Worm (Caenorhabditis elegans) whole organism, L4 larva: Measurements from ENCODE around the gene wbp-2.

Experiments
- D1046.2 ChIP-seq: fragments of 200-800 bp; sonication (Bioruptor generic); IDR thresholded peaks from 2 replicates; pipeline ENCODE4 v1.3.6; 2022; ENCODE audit warnings: missing genetic modification characterization, missing compliant biosample characterization
- F10B5.3 ChIP-seq: sonication (generic microtip); optimal IDR thresholded peaks from 2 replicates; lab custom pipeline; 2016; ENCODE audit warnings: mild to moderate bottlenecking, missing genetic modification characterization, missing compliant biosample characterization
- F49E8.2 ChIP-seq: sonication (generic microtip); optimal IDR thresholded peaks from 2 replicates; lab custom pipeline; 2016; ENCODE audit warnings: missing compliant biosample characterization, mild to moderate bottlenecking, missing genetic modification characterization, borderline replicate concordance
- T26A8.4 ChIP-seq: fragments of 200-800 bp; sonication (Bioruptor generic); IDR thresholded peaks from 2 replicates; pipeline ENCODE4 v1.3.6; 2022; ENCODE audit warnings: missing genetic modification characterization, missing compliant biosample characterization
- Y48G9A.11 ChIP-seq: fragments of 200-800 bp; sonication (Bioruptor generic); IDR thresholded peaks from 2 replicates; pipeline ENCODE4 v1.3.6; 2022; ENCODE audit warnings: missing genetic modification reagents, missing genetic modification characterization, missing compliant biosample characterization
- Y5F2A.4 ChIP-seq: fragments of 200-800 bp; sonication (Bioruptor generic); optimal IDR thresholded peaks from 2 replicates; lab custom pipeline; 2018; ENCODE audit warnings: mild to moderate bottlenecking, missing genetic modification characterization, missing compliant biosample characterization
- ZK546.5 ChIP-seq, 2 experiments: sonication (generic microtip); optimal IDR thresholded peaks; 2 replicates each; lab custom pipeline; 2017; ENCODE audit warnings: missing biosample characterization in 2 of 2, missing genetic modification characterization in 2 of 2
- aha-1 ChIP-seq: fragments of 150-350 bp; peaks from one replicate; lab custom pipeline; 2014; ENCODE audit warnings: missing biosample characterization, missing genetic modification characterization
- ama-1 ChIP-seq: fragments of 150-350 bp; optimal IDR thresholded peaks from 2 replicates; lab custom pipeline; 2014; ENCODE audit warnings: inconsistent platforms, mixed read lengths
- attf-4 ChIP-seq: sonication (generic microtip); optimal IDR thresholded peaks from 3 replicates; lab custom pipeline; 2017; ENCODE audit warnings: missing biosample characterization, missing genetic modification characterization
- ceh-32 ChIP-seq: sonication (generic microtip); optimal IDR thresholded peaks from 2 replicates; lab custom pipeline; 2016; ENCODE audit warnings: mild to moderate bottlenecking, missing genetic modification characterization, missing compliant biosample characterization; ENCODE audit not compliant: poor library complexity
- ceh-44 ChIP-seq: fragments of 200-800 bp; sonication (Bioruptor generic); IDR thresholded peaks from 2 replicates; pipeline ENCODE4 v1.3.6; 2022; ENCODE audit warnings: missing genetic modification reagents, missing genetic modification characterization, missing compliant biosample characterization
- ceh-62 ChIP-seq: sonication (generic microtip); optimal IDR thresholded peaks from 2 replicates; lab custom pipeline; 2017; ENCODE audit warnings: missing biosample characterization, missing genetic modification characterization
- ceh-82 ChIP-seq: sonication (generic microtip); optimal IDR thresholded peaks from 2 replicates; lab custom pipeline; 2017; ENCODE audit warnings: missing biosample characterization, missing genetic modification characterization
- ces-1 ChIP-seq: fragments of 150-350 bp; sonication (generic microtip); optimal IDR thresholded peaks from 4 replicates; lab custom pipeline; 2014; ENCODE audit warnings: missing biosample characterization, missing genetic modification reagents, missing genetic modification characterization
- ctbp-1 ChIP-seq: fragments of 200-800 bp; sonication (Bioruptor generic); IDR thresholded peaks from 2 replicates; pipeline ENCODE4 v1.3.6; 2022; ENCODE audit warnings: missing genetic modification reagents, missing genetic modification characterization, missing compliant biosample characterization
- daf-12 ChIP-seq: fragments of 150-350 bp; optimal IDR thresholded peaks from 2 replicates; lab custom pipeline; 2014; ENCODE audit warnings: missing biosample characterization, missing genetic modification reagents, missing genetic modification characterization
- daf-16 ChIP-seq, 3 experiments: sonication (generic microtip); optimal IDR thresholded peaks; 2 replicates each; lab custom pipeline; 2016 to 2017; ENCODE audit warnings: missing genetic modification characterization in 3 of 3, missing genetic modification reagents in 3 of 3, mild to moderate bottlenecking in 2 of 3, missing compliant biosample characterization in 2 of 3, missing biosample characterization in 1 of 3, moderate library complexity in 1 of 3
- daf-19 ChIP-seq: fragments of 200-800 bp; sonication (Bioruptor generic); conservative IDR thresholded peaks from 2 replicates; pipeline ENCODE4 v1.3.6; 2022; ENCODE audit warnings: missing genetic modification characterization, missing compliant biosample characterization
- dmd-6 ChIP-seq: fragments of 200-800 bp; sonication (Bioruptor generic); IDR thresholded peaks from 2 replicates; pipeline ENCODE4 v1.3.6; 2022; ENCODE audit warnings: missing genetic modification reagents, missing genetic modification characterization, missing compliant biosample characterization
- egl-43 ChIP-seq: fragments of 200-800 bp; sonication (Bioruptor generic); IDR thresholded peaks from 2 replicates; pipeline ENCODE4 v1.3.6; 2022; ENCODE audit warnings: missing genetic modification reagents, missing genetic modification characterization, missing compliant biosample characterization
- fkh-10 ChIP-seq: fragments of 150-350 bp; optimal IDR thresholded peaks from 2 replicates; lab custom pipeline; 2014; ENCODE audit warnings: missing biosample characterization, missing genetic modification reagents, missing genetic modification characterization
- fos-1 ChIP-seq: fragments of 150-350 bp; optimal IDR thresholded peaks from 2 replicates; lab custom pipeline; 2014; ENCODE audit warnings: missing biosample characterization, missing genetic modification characterization
- gei-8 ChIP-seq: fragments of 200-800 bp; sonication (Bioruptor generic); optimal IDR thresholded peaks from 2 replicates; lab custom pipeline; 2018; ENCODE audit warnings: mild to moderate bottlenecking, missing genetic modification characterization, missing compliant biosample characterization
- jun-1 ChIP-seq: fragments of 150-350 bp; optimal IDR thresholded peaks from 2 replicates; lab custom pipeline; 2014; ENCODE audit warnings: missing biosample characterization, missing genetic modification reagents, missing genetic modification characterization
- lim-7 ChIP-seq: fragments of 200-800 bp; sonication (Bioruptor generic); IDR thresholded peaks from 2 replicates; pipeline ENCODE4 v1.3.6; 2022; ENCODE audit warnings: missing genetic modification characterization, missing compliant biosample characterization
- lsy-2 ChIP-seq, 2 experiments: fragments of 150-350 bp in 1 of 2; sonication (generic microtip) in 1 of 2; optimal IDR thresholded peaks; 2 replicates each; lab custom pipeline; 2014 to 2017; ENCODE audit warnings: missing biosample characterization in 2 of 2, missing genetic modification characterization in 2 of 2
- mdl-1 ChIP-seq, 2 experiments: fragments of 150-350 bp in 1 of 2; sonication (generic microtip) in 1 of 2; optimal IDR thresholded peaks; 2 replicates each; lab custom pipeline; 2014 to 2017; ENCODE audit warnings: missing biosample characterization in 2 of 2, missing genetic modification characterization in 2 of 2
- mes-2 ChIP-seq: sonication (generic microtip); optimal IDR thresholded peaks from 2 replicates; lab custom pipeline; 2016; ENCODE audit warnings: missing genotype, mild to moderate bottlenecking, missing genetic modification characterization, missing compliant biosample characterization; ENCODE audit not compliant: poor library complexity, severe bottlenecking
- nhr-25 ChIP-seq: sonication (generic microtip); optimal IDR thresholded peaks from 2 replicates; lab custom pipeline; 2017; ENCODE audit warnings: missing genetic modification characterization, mild to moderate bottlenecking, missing compliant biosample characterization, antibody characterized with exemption, moderate library complexity, borderline replicate concordance; ENCODE audit not compliant: insufficient read depth
- nhr-28 ChIP-seq: fragments of 150-350 bp; optimal IDR thresholded peaks from 2 replicates; lab custom pipeline; 2014; ENCODE audit warnings: missing biosample characterization, missing genetic modification characterization
- nhr-76 ChIP-seq: fragments of 150-350 bp; optimal IDR thresholded peaks from 2 replicates; lab custom pipeline; 2014; ENCODE audit warnings: missing biosample characterization, missing genetic modification characterization
- nhr-77 ChIP-seq: fragments of 150-350 bp; optimal IDR thresholded peaks from 2 replicates; lab custom pipeline; 2014; ENCODE audit warnings: missing biosample characterization, missing genetic modification characterization
- php-3 ChIP-seq: fragments of 200-800 bp; sonication (Bioruptor generic); IDR thresholded peaks from 2 replicates; pipeline ENCODE4 v1.3.6; 2022; ENCODE audit warnings: missing genetic modification reagents, missing genetic modification characterization, missing compliant biosample characterization
- pqm-1 ChIP-seq: sonication (generic microtip); optimal IDR thresholded peaks from 2 replicates; lab custom pipeline; 2017; ENCODE audit warnings: missing biosample characterization, missing genetic modification characterization
- skn-1 ChIP-seq: fragments of 150-350 bp; optimal IDR thresholded peaks from 2 replicates; lab custom pipeline; 2014; ENCODE audit warnings: missing biosample characterization, missing genetic modification characterization
- spr-3 ChIP-seq: fragments of 200-800 bp; sonication (Bioruptor generic); optimal IDR thresholded peaks from 2 replicates; lab custom pipeline; 2018; ENCODE audit warnings: mild to moderate bottlenecking, missing genetic modification characterization, missing compliant biosample characterization
- tag-97 ChIP-seq: fragments of 200-800 bp; sonication (Bioruptor generic); IDR thresholded peaks from 2 replicates; pipeline ENCODE4 v1.3.6; 2022; ENCODE audit warnings: missing genetic modification characterization, missing compliant biosample characterization

Gene wbp-2

DNA sequence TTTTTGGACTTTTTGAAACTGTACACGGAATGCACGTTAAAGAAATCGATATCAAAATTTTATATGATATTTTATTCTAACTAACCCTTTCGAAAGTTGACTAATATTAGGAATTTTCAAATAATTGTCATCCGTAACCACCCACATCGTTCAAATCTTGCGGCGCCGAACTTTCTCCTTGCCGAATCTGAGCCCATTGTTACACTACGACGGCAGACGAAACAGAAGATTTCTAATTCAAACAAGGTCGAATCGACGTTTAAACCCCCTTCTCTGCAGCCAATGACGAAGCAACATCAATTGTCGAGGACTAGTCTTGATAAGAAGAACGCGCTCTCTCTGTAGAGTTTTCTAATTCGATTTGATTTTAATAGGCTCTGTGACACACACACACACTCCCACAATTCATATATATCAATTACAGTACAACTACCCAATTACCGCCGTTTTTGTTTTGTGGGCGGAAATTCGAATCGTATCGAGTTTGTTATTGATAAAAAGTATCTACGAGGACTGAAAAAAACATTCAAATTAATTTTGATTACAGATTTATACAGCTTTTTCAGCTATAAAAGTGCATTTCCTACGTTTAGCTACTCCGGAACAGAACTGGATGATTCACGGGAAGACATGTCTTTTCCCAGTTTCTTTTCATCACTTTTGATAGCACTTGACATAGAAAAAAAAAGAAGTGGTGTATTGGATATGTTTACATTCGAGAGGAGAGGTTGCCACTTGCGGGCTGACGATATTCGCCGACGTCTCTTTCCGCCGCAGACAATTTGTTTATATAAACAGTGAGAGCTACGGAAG is 45.0 kb upstream of the wbp-2 start (continued):
- no peak for TF ChIP-seq mdl-1 (tag; optimal IDR thresholded peaks at IDR 0.05; lab: Kevin White, UChicago)
- no peak for TF ChIP-seq fos-1
- TF ChIP-seq nhr-25 (tag; lab: Kevin White, UChicago), result peak; percentile 24
- no peak for TF ChIP-seq lim-7 (GFP tag; lab: Robert Waterston, UW)
- TF ChIP-seq ZK546.5 (tag; optimal IDR thresholded peaks at IDR 0.05; lab: Kevin White, UChicago), result no peak
- TF ChIP-seq ctbp-1, result no peak
- peak; percentile 33; the same call in 1 of the 2 replicates for TF ChIP-seq php-3 (GFP tag; lab: Robert Waterston, UW)
- TF ChIP-seq pqm-1 (tag; lab: Kevin White, UChicago), result peak; percentile 80
- no peak for TF ChIP-seq daf-12
- TF ChIP-seq skn-1 (tag; lab: Kevin White, UChicago), result no peak
- no peak for TF ChIP-seq gei-8 (GFP tag; lab: Kevin White, UChicago)
- no peak for TF ChIP-seq daf-16 (GFP tag; optimal IDR thresholded peaks at IDR 0.05; lab: Kevin White, UChicago)
- peak; percentile 46 for TF ChIP-seq daf-16 (tag; optimal IDR thresholded peaks at IDR 0.05; lab: Kevin White, UChicago)
- TF ChIP-seq fkh-10, result no peak
- no peak; the same call in 1 of the 2 replicates for TF ChIP-seq dmd-6 (GFP tag; lab: Robert Waterston, UW)
- no peak for TF ChIP-seq ceh-32 (tag; lab: Kevin White, UChicago)
- no peak for TF ChIP-seq tag-97
- no peak for TF ChIP-seq F10B5.3 (tag; lab: Kevin White, UChicago)
- TF ChIP-seq ces-1 (GFP tag; lab: Kevin White, UChicago), result no peak
- TF ChIP-seq ama-1 (lab: Kevin White, UChicago), result peak; percentile 76
- no peak for TF ChIP-seq F49E8.2 (tag; lab: Kevin White, UChicago)
- TF ChIP-seq nhr-76 (tag; lab: Kevin White, UChicago), result no peak
- no peak for TF ChIP-seq ceh-44 (GFP tag; lab: Robert Waterston, UW)
- peak; percentile 51 for TF ChIP-seq mes-2 (tag; lab: Kevin White, UChicago)
- peak in 1 of 2 experiments; percentile 52 for TF ChIP-seq lsy-2 (tag; optimal IDR thresholded peaks at IDR 0.05; lab: Kevin White, UChicago)
- peak; percentile 66 for TF ChIP-seq nhr-28 (tag; lab: Kevin White, UChicago)
- no peak for TF ChIP-seq ceh-62 (tag; lab: Kevin White, UChicago)
- TF ChIP-seq nhr-77, result no peak
- TF ChIP-seq daf-19, result no peak
- no peak for TF ChIP-seq Y5F2A.4 (GFP tag; lab: Kevin White, UChicago)
- no peak for TF ChIP-seq egl-43
- no peak for TF ChIP-seq jun-1 (tag; lab: Kevin White, UChicago)
- no peak for TF ChIP-seq ceh-82 (tag; lab: Kevin White, UChicago)
- TF ChIP-seq attf-4 (tag; lab: Kevin White, UChicago), result no peak
- TF ChIP-seq Y48G9A.11, result no peak
- no peak for TF ChIP-seq spr-3 (GFP tag; lab: Kevin White, UChicago)
- TF ChIP-seq T26A8.4 (GFP tag; lab: Robert Waterston, UW), result no peak; the same call in 1 of the 2 replicates
- no peak for TF ChIP-seq D1046.2 (GFP tag; lab: Robert Waterston, UW)
- peak; percentile 76 for TF ChIP-seq aha-1 (tag; lab: Kevin White, UChicago)
